Worm (Caenorhabditis elegans) whole organism, L2 larva: ENCODE measurements around the gene ZK688.7.

ENCODE experiments used
- fos-1 ChIP-seq: fragments of 150-350 bp; optimal IDR thresholded peaks from 2 replicates; lab custom pipeline; 2014; ENCODE audit warnings: missing biosample characterization, missing genetic modification characterization
- lsy-2 ChIP-seq, 2 experiments: fragments of 150-350 bp in 1 of 2; sonication (generic microtip) in 1 of 2; optimal IDR thresholded peaks; 2 replicates each; lab custom pipeline; 2014 to 2017; ENCODE audit warnings: missing biosample characterization in 2 of 2, missing genetic modification characterization in 2 of 2
- nhr-25 ChIP-seq: fragments of 150-350 bp; sonication (generic microtip); optimal IDR thresholded peaks from 3 replicates; lab custom pipeline; 2014; ENCODE audit warnings: missing biosample characterization, missing genetic modification characterization

ZK688.7 gene

ce11 chrIII:7860885-7861284, 50.5 kb downstream of the ZK688.7 start, which contains the start of gene cuc-1:
Gene cuc-1, minus strand, starts transcription at chrIII:7860985.
- no peak for TF ChIP-seq lsy-2 (tag; optimal IDR thresholded peaks at IDR 0.05; lab: Kevin White, UChicago)
- no peak for TF ChIP-seq nhr-25 (tag; lab: Kevin White, UChicago)
- TF ChIP-seq fos-1 (tag; lab: Kevin White, UChicago): peak; percentile 10
- TF ChIP-seq, all 48 proteins: peak for 1
